Worm (Caenorhabditis elegans) whole organism, late embryonic: Measurements from ENCODE around the gene lgg-1.
A peak's percentile ranks its signal among the peaks of the same experiment; 100 is the strongest.

ENCODE experiments used
- C38D4.7 ChIP-seq: fragments of 200-800 bp; sonication (Bioruptor generic); optimal IDR thresholded peaks from 2 replicates; lab custom pipeline; 2018; ENCODE audit warnings: mild to moderate bottlenecking, missing genetic modification characterization, moderate library complexity, missing compliant biosample characterization
- K02D7.2 ChIP-seq: sonication (generic microtip); optimal IDR thresholded peaks from 2 replicates; lab custom pipeline; 2017; ENCODE audit warnings: mild to moderate bottlenecking, missing genetic modification characterization, missing compliant biosample characterization
- T23F11.4 ChIP-seq: fragments of 200-800 bp; sonication (Bioruptor generic); optimal IDR thresholded peaks from 2 replicates; lab custom pipeline; 2018; ENCODE audit warnings: mild to moderate bottlenecking, missing genetic modification characterization, missing compliant biosample characterization
- ahr-1 ChIP-seq: sonication (generic microtip); optimal IDR thresholded peaks from 2 replicates; lab custom pipeline; 2016; ENCODE audit warnings: missing genetic modification characterization, missing compliant biosample characterization
- ceh-14 ChIP-seq: sonication (generic microtip); optimal IDR thresholded peaks from 2 replicates; lab custom pipeline; 2016; ENCODE audit warnings: missing genotype, missing genetic modification characterization, missing compliant biosample characterization
- ceh-24 ChIP-seq: sonication (generic microtip); optimal IDR thresholded peaks from 2 replicates; lab custom pipeline; 2016; ENCODE audit warnings: mild to moderate bottlenecking, missing genetic modification characterization, missing compliant biosample characterization
- ceh-30 ChIP-seq: fragments of 150-350 bp; optimal IDR thresholded peaks from 2 replicates; lab custom pipeline; 2014; ENCODE audit warnings: missing biosample characterization, missing genetic modification characterization
- ceh-31 ChIP-seq: sonication (generic microtip); optimal IDR thresholded peaks from 2 replicates; lab custom pipeline; 2016; ENCODE audit warnings: missing genetic modification characterization, missing compliant biosample characterization
- ceh-48 ChIP-seq: sonication (generic microtip); optimal IDR thresholded peaks from 2 replicates; lab custom pipeline; 2016; ENCODE audit warnings: missing genetic modification characterization, inconsistent platforms, missing compliant biosample characterization
- ceh-9 ChIP-seq: sonication (generic microtip); optimal IDR thresholded peaks from 2 replicates; lab custom pipeline; 2016; ENCODE audit warnings: mild to moderate bottlenecking, missing genetic modification characterization, inconsistent platforms, missing compliant biosample characterization
- che-1 ChIP-seq: sonication (generic microtip); optimal IDR thresholded peaks from 2 replicates; lab custom pipeline; 2016; ENCODE audit warnings: mild to moderate bottlenecking, missing genetic modification characterization, missing compliant biosample characterization
- dmd-4 ChIP-seq: sonication (generic microtip); optimal IDR thresholded peaks from 2 replicates; lab custom pipeline; 2016; ENCODE audit warnings: borderline replicate concordance, missing genetic modification characterization, missing compliant biosample characterization
- elt-2 ChIP-seq: sonication (generic microtip); optimal IDR thresholded peaks from 2 replicates; lab custom pipeline; 2016; ENCODE audit warnings: missing genetic modification reagents, missing genetic modification characterization, missing compliant biosample characterization
- elt-4 ChIP-seq: sonication (generic microtip); optimal IDR thresholded peaks from 2 replicates; lab custom pipeline; 2016; ENCODE audit warnings: missing genetic modification characterization, missing compliant biosample characterization
- ets-4 ChIP-seq: sonication (generic microtip); optimal IDR thresholded peaks from 2 replicates; lab custom pipeline; 2016; ENCODE audit warnings: missing genetic modification characterization, missing compliant biosample characterization
- fkh-10 ChIP-seq: fragments of 150-350 bp; optimal IDR thresholded peaks from 2 replicates; lab custom pipeline; 2014; ENCODE audit warnings: missing biosample characterization, missing genetic modification reagents, missing genetic modification characterization
- fkh-6 ChIP-seq: sonication (generic microtip); optimal IDR thresholded peaks from 2 replicates; lab custom pipeline; 2016; ENCODE audit warnings: missing genetic modification characterization, missing compliant biosample characterization
- gmeb-2 ChIP-seq: sonication (generic microtip); optimal IDR thresholded peaks from 2 replicates; lab custom pipeline; 2016; ENCODE audit warnings: missing genetic modification characterization, inconsistent platforms, missing compliant biosample characterization
- hlh-13 ChIP-seq: fragments of 200-800 bp; sonication (Bioruptor generic); optimal IDR thresholded peaks from 2 replicates; lab custom pipeline; 2018; ENCODE audit warnings: mild to moderate bottlenecking, missing genetic modification characterization, missing compliant biosample characterization
- hlh-15 ChIP-seq: sonication (generic microtip); optimal IDR thresholded peaks from 2 replicates; lab custom pipeline; 2016; ENCODE audit warnings: missing genetic modification characterization, missing compliant biosample characterization
- hlh-30 ChIP-seq: sonication (generic microtip); optimal IDR thresholded peaks from 2 replicates; lab custom pipeline; 2017; ENCODE audit warnings: antibody characterized with exemption, missing genetic modification characterization, missing compliant biosample characterization; ENCODE audit not compliant: insufficient read depth
- lim-6 ChIP-seq: sonication (generic microtip); optimal IDR thresholded peaks from 2 replicates; lab custom pipeline; 2016; ENCODE audit warnings: missing genetic modification characterization, missing compliant biosample characterization
- nhr-232 ChIP-seq: sonication (generic microtip); optimal IDR thresholded peaks from 2 replicates; lab custom pipeline; 2016; ENCODE audit warnings: missing genetic modification characterization, missing compliant biosample characterization
- npax-4 ChIP-seq: sonication (generic microtip); optimal IDR thresholded peaks from 2 replicates; lab custom pipeline; 2016; ENCODE audit warnings: missing genetic modification characterization, missing compliant biosample characterization
- pat-9 ChIP-seq: fragments of 200-800 bp; sonication (Bioruptor generic); optimal IDR thresholded peaks from 2 replicates; lab custom pipeline; 2018; ENCODE audit warnings: mild to moderate bottlenecking, missing genetic modification characterization, moderate library complexity, missing compliant biosample characterization
- pax-1 ChIP-seq: fragments of 150-350 bp; optimal IDR thresholded peaks from 2 replicates; lab custom pipeline; 2014; ENCODE audit warnings: missing biosample characterization, missing genetic modification characterization
- pha-2 ChIP-seq: sonication (generic microtip); optimal IDR thresholded peaks from 2 replicates; lab custom pipeline; 2017; ENCODE audit warnings: mild to moderate bottlenecking, missing genetic modification characterization, missing compliant biosample characterization
- rnt-1 ChIP-seq: sonication (generic microtip); optimal IDR thresholded peaks from 2 replicates; lab custom pipeline; 2016; ENCODE audit warnings: missing genetic modification characterization, missing compliant biosample characterization
- sdc-2 ChIP-seq: sonication (generic microtip); optimal IDR thresholded peaks from 2 replicates; lab custom pipeline; 2016; ENCODE audit warnings: missing genotype, missing genetic modification characterization, missing compliant biosample characterization
- tbx-7 ChIP-seq: sonication (generic microtip); optimal IDR thresholded peaks from 2 replicates; lab custom pipeline; 2016; ENCODE audit warnings: missing genotype, missing genetic modification characterization, missing compliant biosample characterization
- unc-3 ChIP-seq, 2 experiments: fragments of 200-800 bp in 1 of 2; sonication (Bioruptor generic) in 1 of 2; sonication (generic microtip) in 1 of 2; conservative IDR thresholded peaks in 1 of 2; optimal IDR thresholded peaks in 1 of 2; 2 replicates each; pipeline versions ENCODE4 v1.3.6 to Lab custom; 2016 to 2022; ENCODE audit warnings: missing compliant biosample characterization in 2 of 2, missing genetic modification characterization in 2 of 2, missing genetic modification reagents in 1 of 2
- unc-42 ChIP-seq: sonication (generic microtip); optimal IDR thresholded peaks from 2 replicates; lab custom pipeline; 2016; ENCODE audit warnings: missing genotype, missing genetic modification characterization, missing compliant biosample characterization
- zip-5 ChIP-seq: sonication (generic microtip); optimal IDR thresholded peaks from 2 replicates; lab custom pipeline; 2016; ENCODE audit warnings: missing genetic modification characterization, missing compliant biosample characterization
- ztf-16 ChIP-seq: sonication (generic microtip); optimal IDR thresholded peaks from 2 replicates; lab custom pipeline; 2017; ENCODE audit warnings: missing genetic modification characterization, missing compliant biosample characterization

lgg-1 gene

ce11 chrII:6322081-6322480 lies 25.4 kb downstream of the lgg-1 start:
- TF ChIP-seq npax-4 (no peak), hlh-30 (no peak), T23F11.4 (GFP tag; lab: Kevin White, UChicago) (no peak), ceh-30 (tag; lab: Kevin White, UChicago) (no peak), ceh-9 (tag; lab: Kevin White, UChicago) (no peak)

DNA sequence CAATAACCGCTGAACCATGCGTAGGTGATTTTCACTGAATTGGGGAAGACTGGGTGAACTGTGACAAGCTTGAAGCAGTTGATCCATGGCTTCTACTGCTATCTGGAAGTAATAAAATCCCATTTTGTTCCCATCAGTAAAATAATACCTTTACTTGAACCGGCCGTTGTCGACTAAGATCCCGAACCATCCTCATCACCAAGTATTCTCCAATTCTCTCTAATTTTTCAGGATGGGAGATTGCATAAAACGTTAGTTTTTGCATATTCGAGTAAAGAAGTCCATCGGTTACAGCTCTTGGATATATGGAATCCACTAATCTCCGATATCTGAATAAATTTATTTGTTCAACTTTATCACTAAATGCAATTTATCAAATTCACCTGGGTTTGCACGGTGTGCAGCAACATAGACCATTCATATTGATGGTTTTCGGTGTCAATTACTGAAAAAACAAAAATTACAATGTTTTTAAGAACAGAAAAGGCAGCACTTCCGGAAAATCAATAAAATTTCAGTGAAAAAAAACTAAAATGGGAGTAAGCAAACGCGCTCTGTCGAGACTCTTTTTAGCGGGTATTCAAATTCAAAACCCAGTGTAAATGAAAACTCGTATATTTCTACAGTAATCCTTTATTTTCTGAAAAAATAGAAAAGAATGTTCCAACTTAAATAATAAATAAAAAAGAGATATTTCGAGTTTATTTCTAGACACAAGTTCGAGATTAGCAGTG lies 26.7 kb downstream of the lgg-1 start, which contains the start of gene efr-3:
Gene efr-3 (minus strand): TSS at position 505 of the 734 bp plus-strand sequence.
- TF ChIP-seq unc-3 (GFP tag; conservative IDR thresholded peaks at IDR 0.05; lab: Robert Waterston, UW) (no peak), unc-3 (tag; optimal IDR thresholded peaks at IDR 0.05; lab: Kevin White, UChicago) (no peak), unc-42 (tag; lab: Kevin White, UChicago) (peak; percentile 6), ceh-48 (tag; lab: Kevin White, UChicago) (peak; percentile 90)

ce11 chrII:6311888-6312287 lies 35.6 kb downstream of the lgg-1 start:
- TF ChIP-seq ztf-16 (tag; lab: Kevin White, UChicago), result no peak
- no peak for TF ChIP-seq ceh-24
- no peak for TF ChIP-seq lim-6 (tag; lab: Kevin White, UChicago)
- TF ChIP-seq ahr-1 (tag; lab: Kevin White, UChicago), result no peak
- no peak for TF ChIP-seq hlh-13 (GFP tag; lab: Kevin White, UChicago)
- TF ChIP-seq che-1 (tag; lab: Kevin White, UChicago), result no peak
- TF ChIP-seq ceh-14 (tag; lab: Kevin White, UChicago), result no peak
- TF ChIP-seq rnt-1 (tag; lab: Kevin White, UChicago), result no peak
- TF ChIP-seq ets-4 (tag; lab: Kevin White, UChicago), result no peak
- no peak for TF ChIP-seq zip-5
- TF ChIP-seq, all 69 proteins: peak for 0

DNA sequence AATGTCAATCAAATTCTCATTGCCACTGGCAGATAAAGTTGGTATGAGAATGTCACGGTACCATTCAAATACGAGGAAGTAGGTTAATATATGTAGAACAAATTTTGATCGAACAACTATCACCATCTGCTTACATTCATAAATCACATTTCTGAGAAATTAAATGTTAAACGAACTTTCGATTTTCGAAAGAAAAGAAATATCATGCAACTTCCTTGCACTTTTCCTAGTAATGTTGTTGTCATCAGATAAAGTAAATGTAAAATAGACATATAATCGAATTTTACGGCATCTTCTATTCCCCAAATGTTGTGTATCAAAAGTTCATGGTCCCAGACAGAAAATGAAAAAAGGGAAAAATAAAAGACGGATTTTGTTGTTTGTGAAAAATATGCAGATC lies 36.1 kb downstream of the lgg-1 start:
- TF ChIP-seq zip-5 (no peak), dmd-4 (tag; lab: Kevin White, UChicago) (no peak), fkh-10 (GFP tag; lab: Kevin White, UChicago) (no peak), gmeb-2 (tag; lab: Kevin White, UChicago) (no peak), ztf-16 (tag; lab: Kevin White, UChicago) (no peak), pat-9 (tag; lab: Kevin White, UChicago) (no peak), C38D4.7 (GFP tag; lab: Kevin White, UChicago) (no peak), lim-6 (tag; lab: Kevin White, UChicago) (no peak), pax-1 (tag; lab: Kevin White, UChicago) (no peak)
- TF ChIP-seq, all 69 proteins: peak for 0

DNA sequence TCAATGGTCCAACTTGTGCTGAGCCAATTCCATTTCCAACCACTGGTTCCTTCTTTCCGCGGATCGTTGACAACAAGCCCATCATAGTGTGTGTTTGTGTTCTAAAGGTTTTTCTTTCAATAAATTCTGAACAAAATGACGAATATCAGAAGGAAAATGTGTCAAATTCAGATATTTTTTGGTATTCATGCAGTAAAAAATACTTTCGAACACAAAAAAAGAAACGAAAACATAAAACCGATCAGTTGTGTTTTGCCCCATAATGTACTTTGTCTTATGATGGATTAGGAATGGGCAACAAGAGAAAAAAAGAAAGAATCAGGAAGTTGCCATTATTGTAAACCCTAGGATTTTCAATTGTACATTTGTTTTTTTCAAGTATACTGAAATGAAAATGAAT lies 38.3 kb downstream of the lgg-1 start, which contains the start of gene glb-10:
Gene glb-10 (minus strand): TSS at position 101 of the 400 bp plus-strand sequence.
- TF ChIP-seq T23F11.4 (GFP tag; lab: Kevin White, UChicago) (no peak), elt-2 (tag; lab: Kevin White, UChicago) (no peak), K02D7.2 (no peak), sdc-2 (tag; lab: Kevin White, UChicago) (no peak), elt-4 (tag; lab: Kevin White, UChicago) (no peak), pha-2 (no peak), unc-3 (GFP tag; conservative IDR thresholded peaks at IDR 0.05; lab: Robert Waterston, UW) (no peak), unc-3 (tag; optimal IDR thresholded peaks at IDR 0.05; lab: Kevin White, UChicago) (no peak), nhr-232 (tag; lab: Kevin White, UChicago) (no peak), hlh-15 (tag; lab: Kevin White, UChicago) (no peak), pat-9 (tag; lab: Kevin White, UChicago) (no peak), fkh-6 (tag; lab: Kevin White, UChicago) (no peak), ceh-31 (no peak), ets-4 (tag; lab: Kevin White, UChicago) (no peak), tbx-7 (no peak)
